Worm (Caenorhabditis elegans) whole organism, L3 larva: ENCODE data around the gene spp-30.

Source experiments
- ZK546.5 ChIP-seq: sonication (generic microtip); optimal IDR thresholded peaks from 2 replicates; lab custom pipeline; 2017; ENCODE audit warnings: missing biosample characterization, missing genetic modification characterization
- aly-2 ChIP-seq: fragments of 150-350 bp; optimal IDR thresholded peaks from 2 replicates; lab custom pipeline; 2014; ENCODE audit warnings: missing biosample characterization, missing genetic modification characterization
- nhr-12 ChIP-seq: fragments of 150-350 bp; optimal IDR thresholded peaks from 2 replicates; lab custom pipeline; 2014; ENCODE audit warnings: missing biosample characterization, missing genetic modification characterization
- unc-62 ChIP-seq: fragments of 150-350 bp; sonication (generic microtip); optimal IDR thresholded peaks from 4 replicates; lab custom pipeline; 2014; ENCODE audit warnings: missing biosample characterization, missing genetic modification reagents, missing genetic modification characterization
- ztf-11 ChIP-seq: fragments of 150-350 bp; optimal IDR thresholded peaks from 2 replicates; lab custom pipeline; 2014; ENCODE audit warnings: missing biosample characterization, missing genetic modification characterization
- ztf-4 ChIP-seq: fragments of 150-350 bp; optimal IDR thresholded peaks from 2 replicates; lab custom pipeline; 2014; ENCODE audit warnings: missing biosample characterization, missing genetic modification characterization

ce11 chrX:11666545-11667177 lies 38.2 kb upstream of the spp-30 start, which contains the start of gene noca-2:
- no peak for TF ChIP-seq ztf-4
- no peak for TF ChIP-seq nhr-12 (tag; lab: Kevin White, UChicago)
- TF ChIP-seq aly-2 (tag; lab: Kevin White, UChicago), result no peak
- TF ChIP-seq ZK546.5, result no peak
- peak; percentile 2 for TF ChIP-seq unc-62 (GFP tag; lab: Kevin White, UChicago)
- no peak for TF ChIP-seq ztf-11 (tag; lab: Kevin White, UChicago)
